Worm (Caenorhabditis elegans) whole organism, L1 larva: ENCODE results near the gene K02E7.11.

Experiments used
- isw-1 ChIP-seq: fragments of 200-800 bp; sonication (Bioruptor generic); IDR thresholded peaks from 2 replicates; pipeline ENCODE4 v1.3.6; 2022; ENCODE audit warnings: missing genetic modification characterization, missing compliant biosample characterization
- ztf-11 ChIP-seq, 2 experiments: sonication (generic microtip); optimal IDR thresholded peaks; 2 replicates each; lab custom pipeline; 2016 to 2017; ENCODE audit warnings: missing genetic modification characterization in 2 of 2, missing biosample characterization in 1 of 2, missing compliant biosample characterization in 1 of 2

DNA sequence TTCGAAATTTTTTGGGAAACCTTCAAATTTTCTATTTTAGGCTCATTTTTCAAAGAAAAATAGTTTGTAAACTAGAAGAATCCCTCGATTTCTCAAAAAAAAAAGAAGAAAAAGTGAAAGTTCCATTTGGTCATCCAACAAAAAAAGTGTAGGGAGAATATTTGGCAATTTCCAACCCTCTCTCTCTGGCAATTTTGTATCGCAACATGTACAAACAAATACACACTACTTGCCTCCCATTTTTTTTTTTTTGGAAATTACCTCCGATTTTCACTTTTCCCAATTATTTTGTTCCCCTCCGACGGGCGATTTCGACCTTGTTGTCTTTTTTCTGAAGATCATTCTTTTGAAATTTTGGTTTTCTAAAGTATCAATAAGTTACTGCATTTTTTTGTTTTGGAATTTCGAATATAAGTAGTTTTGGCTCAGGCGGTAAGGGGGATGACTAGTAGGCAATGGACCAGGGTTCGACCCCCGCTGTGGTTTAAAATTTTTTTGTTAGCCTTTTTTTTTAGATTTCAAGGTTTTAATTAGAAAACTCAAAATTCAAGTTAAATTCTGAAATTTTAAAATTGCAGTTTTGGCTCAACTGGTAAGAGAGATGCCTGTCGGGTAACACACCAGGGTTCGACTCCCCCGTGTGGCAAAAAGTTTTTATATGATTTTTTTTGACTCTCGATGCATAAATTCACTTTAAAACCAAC is 13.4 kb upstream of the K02E7.11 start:
- no peak for TF ChIP-seq ztf-11 (tag; optimal IDR thresholded peaks at IDR 0.05; lab: Kevin White, UChicago)
- no peak for TF ChIP-seq isw-1
